Fruit fly (Drosophila melanogaster): Measurements from ENCODE around the gene CG32720.

DNA sequence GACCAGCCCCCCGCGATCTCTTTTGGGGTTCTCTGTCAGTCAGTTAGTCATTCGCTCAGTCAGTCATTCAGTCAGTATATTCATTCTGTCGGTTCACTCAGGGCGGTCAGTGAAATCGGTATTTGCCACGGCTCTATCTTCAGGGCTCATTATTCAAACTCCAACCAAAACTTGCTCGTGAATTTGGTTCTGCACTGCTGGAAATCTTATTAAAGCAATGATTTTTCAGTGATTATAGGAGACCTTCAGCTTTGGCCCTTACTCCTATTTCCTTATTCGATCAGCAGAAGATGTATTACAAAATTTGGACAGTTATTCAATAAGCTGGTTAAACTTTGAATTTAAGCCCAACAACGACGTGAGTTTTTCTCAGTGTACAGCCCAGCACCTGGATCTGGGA is 9.8 kb downstream of the CG32720 start:
- TF ChIP-seq psq (optimal IDR thresholded peaks at IDR 0.05) (no peak), insv (optimal IDR thresholded peaks at IDR 0.05) (no peak), Myc (optimal IDR thresholded peaks at IDR 0.05) (no peak), h (optimal IDR thresholded peaks at IDR 0.05) (no peak)

All from Kc167 (cell line).